Worm (Caenorhabditis elegans) whole organism, L2 larva: ENCODE data around the gene K10D2.8.

Experiments
- ama-1 ChIP-seq: fragments of 150-350 bp; optimal IDR thresholded peaks from 2 replicates; lab custom pipeline; 2018; ENCODE audit warnings: inconsistent platforms
- nhr-10 ChIP-seq: sonication (generic microtip); optimal IDR thresholded peaks from 2 replicates; lab custom pipeline; 2017; ENCODE audit warnings: missing biosample characterization, missing genetic modification characterization
- nhr-23 ChIP-seq: fragments of 150-350 bp; optimal IDR thresholded peaks from 2 replicates; lab custom pipeline; 2014; ENCODE audit warnings: missing biosample characterization, missing genetic modification reagents, missing genetic modification characterization
- nhr-237 ChIP-seq: fragments of 150-350 bp; optimal IDR thresholded peaks from 2 replicates; lab custom pipeline; 2014; ENCODE audit warnings: missing biosample characterization, missing genetic modification characterization
- nhr-6 ChIP-seq: fragments of 150-350 bp; optimal IDR thresholded peaks from 2 replicates; lab custom pipeline; 2014; ENCODE audit warnings: missing biosample characterization, missing genetic modification characterization
- nhr-77 ChIP-seq: fragments of 150-350 bp; optimal IDR thresholded peaks from 2 replicates; lab custom pipeline; 2014; ENCODE audit warnings: missing biosample characterization, missing genetic modification characterization
- zag-1 ChIP-seq: fragments of 150-350 bp; optimal IDR thresholded peaks from 2 replicates; lab custom pipeline; 2014; ENCODE audit warnings: missing biosample characterization, missing genetic modification characterization
- ztf-1 ChIP-seq: fragments of 200-800 bp; sonication (Bioruptor generic); conservative IDR thresholded peaks from 2 replicates; pipeline ENCODE4 v1.3.6; 2022; ENCODE audit warnings: missing genetic modification characterization, missing compliant biosample characterization
- ztf-11 ChIP-seq: sonication (generic microtip); optimal IDR thresholded peaks from 2 replicates; lab custom pipeline; 2017; ENCODE audit warnings: missing biosample characterization, missing genetic modification characterization
- ztf-4 ChIP-seq: fragments of 150-350 bp; optimal IDR thresholded peaks from 2 replicates; lab custom pipeline; 2014; ENCODE audit warnings: missing biosample characterization, missing genetic modification characterization

ce11 chrIII:5160803-5161202 is 27.7 kb upstream of the K10D2.8 start:
- no peak for TF ChIP-seq nhr-237 (tag; lab: Kevin White, UChicago)
- no peak for TF ChIP-seq ama-1 (lab: Kevin White, UChicago)
- TF ChIP-seq nhr-77 (tag; lab: Kevin White, UChicago): no peak
- TF ChIP-seq nhr-23 (tag; lab: Kevin White, UChicago): no peak
- TF ChIP-seq zag-1 (tag; lab: Kevin White, UChicago): no peak
- no peak for TF ChIP-seq ztf-1 (GFP tag; lab: Robert Waterston, UW)
- TF ChIP-seq ztf-4: no peak
- no peak for TF ChIP-seq nhr-6 (tag; lab: Kevin White, UChicago)
- TF ChIP-seq ztf-11 (tag; lab: Kevin White, UChicago): no peak
- TF ChIP-seq nhr-10: no peak
